Worm (Caenorhabditis elegans) whole organism, young adult: Measurements from ENCODE around the gene C17H11.5.

Experiments
- B0035.1 ChIP-seq: sonication (generic microtip); optimal IDR thresholded peaks from 2 replicates; lab custom pipeline; 2016; ENCODE audit warnings: missing genetic modification characterization, mild to moderate bottlenecking, missing compliant biosample characterization, missing genotype, missing genetic modification reagents
- D2030.7 ChIP-seq: fragments of 200-800 bp; sonication (Bioruptor generic); IDR thresholded peaks from 2 replicates; pipeline ENCODE4 v1.3.6; 2022; ENCODE audit warnings: missing genetic modification reagents, missing genetic modification characterization, missing compliant biosample characterization
- F10E7.11 ChIP-seq: sonication (generic microtip); optimal IDR thresholded peaks from 2 replicates; lab custom pipeline; 2017; ENCODE audit warnings: mild to moderate bottlenecking, missing genetic modification characterization, moderate library complexity, missing compliant biosample characterization
- F52B5.7 ChIP-seq: sonication (generic microtip); optimal IDR thresholded peaks from 2 replicates; lab custom pipeline; 2016; ENCODE audit warnings: mild to moderate bottlenecking, missing genetic modification characterization, missing compliant biosample characterization
- F57C9.4 ChIP-seq: sonication (generic microtip); optimal IDR thresholded peaks from 2 replicates; lab custom pipeline; 2017; ENCODE audit warnings: mild to moderate bottlenecking, missing genetic modification characterization, missing compliant biosample characterization
- K11D2.4 ChIP-seq: fragments of 200-800 bp; sonication (Bioruptor generic); IDR thresholded peaks from 2 replicates; pipeline ENCODE4 v1.3.6; 2022; ENCODE audit warnings: missing genetic modification reagents, missing genetic modification characterization, missing compliant biosample characterization
- Y53G8AR.9 ChIP-seq: fragments of 200-800 bp; sonication (Bioruptor generic); conservative IDR thresholded peaks from 2 replicates; pipeline ENCODE4 v1.3.6; 2022; ENCODE audit warnings: missing genetic modification reagents, missing genetic modification characterization, missing compliant biosample characterization
- Y67H2A.10 ChIP-seq: fragments of 200-800 bp; sonication (Bioruptor generic); conservative IDR thresholded peaks from 2 replicates; pipeline ENCODE4 v1.3.6; 2022; ENCODE audit warnings: missing genetic modification reagents, missing genetic modification characterization, missing compliant biosample characterization
- ZK185.1 ChIP-seq: sonication (generic microtip); optimal IDR thresholded peaks from 2 replicates; lab custom pipeline; 2016; ENCODE audit warnings: mild to moderate bottlenecking, missing genetic modification characterization, missing compliant biosample characterization; ENCODE audit not compliant: poor library complexity, severe bottlenecking
- atf-7 ChIP-seq: sonication (generic microtip); optimal IDR thresholded peaks from 2 replicates; lab custom pipeline; 2017; ENCODE audit warnings: mild to moderate bottlenecking, missing genetic modification characterization, missing compliant biosample characterization
- cebp-1 ChIP-seq, 2 experiments: fragments of 200-800 bp in 1 of 2; sonication (Bioruptor generic) in 1 of 2; sonication (generic microtip) in 1 of 2; IDR thresholded peaks in 1 of 2; optimal IDR thresholded peaks in 1 of 2; 2 replicates each; pipeline versions ENCODE4 v1.3.6 to Lab custom; 2017 to 2022; ENCODE audit warnings: missing compliant biosample characterization in 2 of 2, missing genetic modification characterization in 2 of 2, mild to moderate bottlenecking in 1 of 2, missing genetic modification reagents in 1 of 2, moderate library complexity in 1 of 2
- ceh-58 ChIP-seq: fragments of 200-800 bp; sonication (Bioruptor generic); IDR thresholded peaks from 2 replicates; pipeline ENCODE4 v1.3.6; 2022; ENCODE audit warnings: missing genetic modification characterization, missing compliant biosample characterization
- die-1 ChIP-seq: sonication (generic microtip); optimal IDR thresholded peaks from 2 replicates; lab custom pipeline; 2016; ENCODE audit warnings: missing genotype, mild to moderate bottlenecking, missing genetic modification characterization, missing compliant biosample characterization
- egl-18 ChIP-seq: fragments of 200-800 bp; sonication (Bioruptor generic); IDR thresholded peaks from 2 replicates; pipeline ENCODE4 v1.3.6; 2022; ENCODE audit warnings: missing genetic modification reagents, missing genetic modification characterization, missing compliant biosample characterization
- ets-4 ChIP-seq: fragments of 200-800 bp; sonication (Bioruptor generic); optimal IDR thresholded peaks from 2 replicates; lab custom pipeline; 2018; ENCODE audit warnings: mild to moderate bottlenecking, missing genetic modification characterization, missing compliant biosample characterization
- him-1 ChIP-seq: sonication (generic microtip); optimal IDR thresholded peaks from 2 replicates; lab custom pipeline; 2016; ENCODE audit warnings: missing genotype, missing genetic modification reagents, missing genetic modification characterization, missing compliant biosample characterization
- hlh-12 ChIP-seq: sonication (generic microtip); optimal IDR thresholded peaks from 2 replicates; lab custom pipeline; 2016; ENCODE audit warnings: missing genetic modification characterization, missing compliant biosample characterization
- hmg-1.2 ChIP-seq: fragments of 200-800 bp; sonication (Bioruptor generic); IDR thresholded peaks from 2 replicates; pipeline ENCODE4 v1.3.6; 2022; ENCODE audit warnings: missing genetic modification reagents, missing genetic modification characterization, missing compliant biosample characterization
- hsf-1 ChIP-seq: fragments of 200-800 bp; sonication (Bioruptor generic); IDR thresholded peaks from 2 replicates; pipeline ENCODE4 v1.3.6; 2022; ENCODE audit warnings: missing genetic modification reagents, missing genetic modification characterization, missing compliant biosample characterization
- lin-35 ChIP-seq, 3 experiments: fragments of 150-350 bp in 2 of 3; sonication (generic microtip) in 1 of 3; optimal IDR thresholded peaks; 2 replicates each; lab custom pipeline; 2014 to 2018; ENCODE audit warnings: missing biosample characterization in 3 of 3, missing genetic modification characterization in 3 of 3, missing genetic modification reagents in 3 of 3
- lsy-27 ChIP-seq: sonication (generic microtip); optimal IDR thresholded peaks from 2 replicates; lab custom pipeline; 2017; ENCODE audit warnings: missing genetic modification characterization, mild to moderate bottlenecking, missing compliant biosample characterization, antibody characterized with exemption, missing genotype, borderline replicate concordance; ENCODE audit not compliant: insufficient read depth
- madf-3 ChIP-seq: fragments of 200-800 bp; sonication (Bioruptor generic); IDR thresholded peaks from 2 replicates; pipeline ENCODE4 v1.3.6; 2022; ENCODE audit warnings: missing genetic modification reagents, missing genetic modification characterization, missing compliant biosample characterization
- madf-6 ChIP-seq: fragments of 200-800 bp; sonication (Bioruptor generic); IDR thresholded peaks from 2 replicates; pipeline ENCODE4 v1.3.6; 2022; ENCODE audit warnings: missing genetic modification reagents, missing genetic modification characterization, missing compliant biosample characterization
- mel-28 ChIP-seq: sonication (generic microtip); optimal IDR thresholded peaks from 2 replicates; lab custom pipeline; 2016; ENCODE audit warnings: borderline replicate concordance, mild to moderate bottlenecking, missing genetic modification characterization, missing compliant biosample characterization
- nfyb-1 ChIP-seq: fragments of 200-800 bp; sonication (Bioruptor generic); IDR thresholded peaks from 2 replicates; pipeline ENCODE4 v1.3.6; 2022; ENCODE audit warnings: missing genetic modification reagents, missing genetic modification characterization, missing compliant biosample characterization
- nhr-179 ChIP-seq: sonication (generic microtip); optimal IDR thresholded peaks from 2 replicates; lab custom pipeline; 2016; ENCODE audit warnings: mild to moderate bottlenecking, missing genetic modification characterization, missing compliant biosample characterization
- nhr-80 ChIP-seq: sonication (generic microtip); optimal IDR thresholded peaks from 2 replicates; lab custom pipeline; 2016; ENCODE audit warnings: missing genetic modification characterization, missing compliant biosample characterization
- pbrm-1 ChIP-seq: fragments of 200-800 bp; sonication (Bioruptor generic); IDR thresholded peaks from 2 replicates; pipeline ENCODE4 v1.3.6; 2022; ENCODE audit warnings: missing genetic modification reagents, missing genetic modification characterization, missing compliant biosample characterization
- rec-8 ChIP-seq, 2 experiments: sonication (generic microtip); optimal IDR thresholded peaks; 2 replicates each; lab custom pipeline; 2016; ENCODE audit warnings: mild to moderate bottlenecking in 2 of 2, missing genetic modification characterization in 2 of 2, missing genetic modification reagents in 2 of 2, missing genotype in 2 of 2, missing biosample characterization in 1 of 2, missing compliant biosample characterization in 1 of 2, moderate library complexity in 1 of 2
- rpc-1 ChIP-seq, 2 experiments: fragments of 150-350 bp in 1 of 2; sonication (generic microtip) in 1 of 2; optimal IDR thresholded peaks; 2 replicates each; lab custom pipeline; 2014 to 2018; ENCODE audit warnings: missing biosample characterization in 1 of 2, missing genetic modification characterization in 1 of 2, missing genetic modification reagents in 1 of 2, missing genotype in 1 of 2
- sdz-38 ChIP-seq: sonication (generic microtip); optimal IDR thresholded peaks from 2 replicates; lab custom pipeline; 2016; ENCODE audit warnings: missing genotype, missing genetic modification characterization, missing compliant biosample characterization
- snpc-1.3 ChIP-seq: sonication (generic microtip); optimal IDR thresholded peaks from 2 replicates; lab custom pipeline; 2017; ENCODE audit warnings: missing genetic modification characterization, mild to moderate bottlenecking, missing compliant biosample characterization, antibody characterized with exemption, moderate library complexity, missing genotype, missing genetic modification reagents; ENCODE audit not compliant: insufficient read depth
- snpc-4 ChIP-seq, 5 experiments: fragments of 150-350 bp in 1 of 5; sonication (generic microtip) in 4 of 5; optimal IDR thresholded peaks; 2 replicates each; lab custom pipeline; 2014 to 2018; ENCODE audit warnings: missing genetic modification characterization in 5 of 5, missing biosample characterization in 3 of 5, antibody characterized with exemption in 2 of 5, mild to moderate bottlenecking in 2 of 5, missing compliant biosample characterization in 2 of 5, missing genotype in 2 of 5, moderate library complexity in 2 of 5, missing genetic modification reagents in 1 of 5
- somi-1 ChIP-seq: fragments of 200-800 bp; sonication (Bioruptor generic); optimal IDR thresholded peaks from 2 replicates; lab custom pipeline; 2018; ENCODE audit warnings: mild to moderate bottlenecking, missing genetic modification characterization, missing compliant biosample characterization
- tbp1 ChIP-seq: fragments of 200-800 bp; sonication (Bioruptor generic); optimal IDR thresholded peaks from 2 replicates; lab custom pipeline; 2018; ENCODE audit warnings: mild to moderate bottlenecking, missing genetic modification characterization, missing compliant biosample characterization
- tlf-1 ChIP-seq: fragments of 200-800 bp; sonication (Bioruptor generic); optimal IDR thresholded peaks from 2 replicates; lab custom pipeline; 2018; ENCODE audit warnings: mild to moderate bottlenecking, missing genetic modification characterization, missing compliant biosample characterization
- ztf-6 ChIP-seq: fragments of 200-800 bp; sonication (Bioruptor generic); IDR thresholded peaks from 2 replicates; pipeline ENCODE4 v1.3.6; 2022; ENCODE audit warnings: missing genetic modification reagents, missing genetic modification characterization, missing compliant biosample characterization

C17H11.5 gene

ce11 chrX:8148993-8149392, 35.9 kb downstream of the C17H11.5 start (continued):
- no peak for TF ChIP-seq Y67H2A.10
- no peak for TF ChIP-seq nhr-179 (tag; lab: Kevin White, UChicago)
- peak; percentile 57; the same call in 1 of the 2 replicates for TF ChIP-seq D2030.7
- TF ChIP-seq mel-28 = no peak
- TF ChIP-seq hsf-1 (GFP tag; lab: Robert Waterston, UW) = no peak
- TF ChIP-seq somi-1 = no peak
- no peak for TF ChIP-seq egl-18 (GFP tag; lab: Robert Waterston, UW)
- TF ChIP-seq nhr-80 (tag; lab: Kevin White, UChicago) = no peak
- TF ChIP-seq snpc-1.3 = no peak
- no peak for TF ChIP-seq ZK185.1 (tag; lab: Kevin White, UChicago)
- TF ChIP-seq ets-4 (GFP tag; lab: Kevin White, UChicago) = no peak
- TF ChIP-seq atf-7 (tag; lab: Kevin White, UChicago) = no peak
- peak; percentile 68 for TF ChIP-seq rpc-1 (optimal IDR thresholded peaks at IDR 0.05; lab: Kevin White, UChicago)
- TF ChIP-seq rpc-1 (tag; optimal IDR thresholded peaks at IDR 0.05; lab: Kevin White, UChicago) = peak; percentile 83
- no peak for TF ChIP-seq cebp-1 (GFP tag; IDR thresholded peaks at IDR 0.05; lab: Robert Waterston, UW)
- no peak for TF ChIP-seq cebp-1 (tag; optimal IDR thresholded peaks at IDR 0.05; lab: Kevin White, UChicago)
- TF ChIP-seq ceh-58 (GFP tag; lab: Robert Waterston, UW) = no peak
- no peak for TF ChIP-seq K11D2.4 (GFP tag; lab: Robert Waterston, UW)
- TF ChIP-seq nfyb-1 (GFP tag; lab: Robert Waterston, UW) = no peak
- no peak for TF ChIP-seq F52B5.7 (tag; lab: Kevin White, UChicago)
- no peak for TF ChIP-seq sdz-38 (tag; lab: Kevin White, UChicago)
- no peak for TF ChIP-seq pbrm-1 (GFP tag; lab: Robert Waterston, UW)
- no peak for TF ChIP-seq F10E7.11
- TF ChIP-seq Y53G8AR.9 (GFP tag; lab: Robert Waterston, UW) = no peak
- peak in 1 of 2 experiments; percentile 33 for TF ChIP-seq rec-8 (tag; optimal IDR thresholded peaks at IDR 0.05; lab: Kevin White, UChicago)
- no peak for TF ChIP-seq lin-35 (GFP tag; optimal IDR thresholded peaks at IDR 0.05; lab: Kevin White, UChicago)
- TF ChIP-seq lsy-27 (tag; lab: Kevin White, UChicago) = no peak
- TF ChIP-seq him-1 (tag; lab: Kevin White, UChicago) = peak; percentile 61
- TF ChIP-seq tlf-1 (GFP tag; lab: Kevin White, UChicago) = no peak
- TF ChIP-seq tbp1 (GFP tag; lab: Kevin White, UChicago) = peak; percentile 85
- no peak for TF ChIP-seq snpc-4 (GFP tag; optimal IDR thresholded peaks at IDR 0.05; lab: Kevin White, UChicago)
- no peak for TF ChIP-seq snpc-4 (tag; optimal IDR thresholded peaks at IDR 0.05; lab: Kevin White, UChicago)
- TF ChIP-seq B0035.1 = peak; percentile 23
- TF ChIP-seq ztf-6 (GFP tag; lab: Robert Waterston, UW) = no peak
- TF ChIP-seq die-1 (tag; lab: Kevin White, UChicago) = peak; percentile 50
- no peak for TF ChIP-seq F57C9.4 (tag; lab: Kevin White, UChicago)
- no peak for TF ChIP-seq hlh-12 (tag; lab: Kevin White, UChicago)
- no peak for TF ChIP-seq madf-6 (GFP tag; lab: Robert Waterston, UW)
- TF ChIP-seq hmg-1.2 (GFP tag; lab: Robert Waterston, UW) = peak; percentile 43; the same call in 1 of the 2 replicates
- TF ChIP-seq madf-3 (GFP tag; lab: Robert Waterston, UW) = no peak
